Fruit fly (Drosophila melanogaster) whole organism: ENCODE measurements around the gene sunn.

Source experiments
- CG8478 ChIP-seq: fragments of >200 bp; optimal IDR thresholded peaks from 2 replicates; lab custom pipeline; 2018; ENCODE audit warnings: inconsistent platforms
- Dll ChIP-seq: fragments of >200 bp; optimal IDR thresholded peaks from 2 replicates; lab custom pipeline; 2017
- EcR ChIP-seq, 2 experiments: fragments of >200 bp; optimal IDR thresholded peaks; 2 replicates each; lab custom pipeline; 2017; ENCODE audit warnings: missing biosample characterization in 2 of 2, missing genetic modification characterization in 2 of 2, missing genetic modification reagents in 2 of 2
- pan ChIP-seq: fragments of >200 bp; optimal IDR thresholded peaks from 2 replicates; lab custom pipeline; 2017
- psq ChIP-seq: fragments of >200 bp; optimal IDR thresholded peaks from 2 replicates; lab custom pipeline; 2017
- usp ChIP-seq: fragments of >200 bp; optimal IDR thresholded peaks from 2 replicates; lab custom pipeline; 2017; ENCODE audit warnings: missing biosample characterization, missing genetic modification characterization, mixed read lengths

Gene sunn

DNA sequence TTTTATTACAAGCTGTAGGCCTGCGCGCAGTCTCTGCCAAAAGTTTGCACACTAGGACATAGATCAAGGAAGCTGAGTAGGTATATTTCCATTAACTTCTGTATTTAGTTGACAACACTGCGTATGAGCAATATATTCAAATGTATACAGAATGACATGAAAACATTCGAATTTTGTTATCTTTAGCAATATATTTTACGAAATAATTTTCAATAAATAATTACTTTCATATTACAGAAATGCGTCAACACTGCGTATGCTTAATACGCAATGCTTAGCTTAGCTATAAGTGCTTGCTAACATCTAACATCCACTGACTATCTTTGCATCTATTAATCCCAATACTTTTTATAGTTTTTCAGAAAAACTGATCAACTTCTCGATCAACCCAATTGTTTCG lies 11.8 kb upstream of the sunn start:
- TF ChIP-seq pan (lab: Kevin White, UChicago), result no peak
- no peak for TF ChIP-seq Dll
- no peak for TF ChIP-seq EcR (GFP tag; optimal IDR thresholded peaks at IDR 0.05; lab: Kevin White, UChicago)
- TF ChIP-seq psq, result no peak
- no peak for TF ChIP-seq CG8478
- TF ChIP-seq usp (GFP tag; lab: Kevin White, UChicago), result no peak

DNA sequence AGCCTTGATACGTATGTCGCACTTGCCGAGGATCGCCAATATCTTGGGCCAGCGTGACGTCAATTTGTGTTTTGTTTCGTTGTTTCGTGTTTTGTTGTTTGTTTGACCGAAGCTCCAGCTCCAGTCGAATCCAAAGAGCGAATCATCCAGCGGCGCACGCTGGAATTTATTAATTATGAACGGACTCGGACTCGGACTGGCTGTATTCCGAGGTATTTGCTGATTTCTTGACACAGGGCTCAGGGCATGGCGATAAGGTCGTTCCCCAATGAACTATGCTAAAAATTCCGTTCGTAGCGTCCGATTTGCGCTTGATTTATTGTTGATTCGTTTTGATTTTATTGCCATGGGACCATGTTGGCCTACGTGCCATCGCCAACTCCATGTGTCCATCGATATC lies 11.2 kb upstream of the sunn start:
- TF ChIP-seq pan (lab: Kevin White, UChicago), result no peak
- TF ChIP-seq CG8478, result no peak
- TF ChIP-seq Dll, result no peak
- TF ChIP-seq psq, result no peak
- no peak for TF ChIP-seq EcR (GFP tag; optimal IDR thresholded peaks at IDR 0.05; lab: Kevin White, UChicago)
- TF ChIP-seq usp (GFP tag; lab: Kevin White, UChicago), result no peak

DNA sequence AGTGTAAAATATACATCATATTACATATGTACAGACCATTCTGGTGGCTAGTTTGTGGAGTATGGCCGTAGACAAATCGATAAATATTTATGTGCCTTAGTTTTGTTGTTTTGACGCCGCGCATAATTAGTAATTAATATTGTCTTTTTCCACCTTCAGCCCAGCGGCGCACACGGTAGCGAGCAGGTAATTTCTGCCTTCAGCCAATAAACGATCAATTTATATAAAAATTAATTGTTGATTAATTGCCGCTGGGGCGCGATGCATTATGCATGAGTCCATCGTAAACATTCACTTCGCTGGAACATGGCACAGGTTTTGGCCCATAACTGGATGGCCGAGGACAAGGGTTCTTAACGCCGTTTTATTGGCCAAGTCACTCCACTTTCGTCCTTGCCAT lies 10.8 kb upstream of the sunn start:
- TF ChIP-seq pan (lab: Kevin White, UChicago) (no peak), CG8478 (no peak), psq (no peak), Dll (no peak), usp (GFP tag; lab: Kevin White, UChicago) (no peak), EcR (GFP tag; optimal IDR thresholded peaks at IDR 0.05; lab: Kevin White, UChicago) (no peak)

DNA sequence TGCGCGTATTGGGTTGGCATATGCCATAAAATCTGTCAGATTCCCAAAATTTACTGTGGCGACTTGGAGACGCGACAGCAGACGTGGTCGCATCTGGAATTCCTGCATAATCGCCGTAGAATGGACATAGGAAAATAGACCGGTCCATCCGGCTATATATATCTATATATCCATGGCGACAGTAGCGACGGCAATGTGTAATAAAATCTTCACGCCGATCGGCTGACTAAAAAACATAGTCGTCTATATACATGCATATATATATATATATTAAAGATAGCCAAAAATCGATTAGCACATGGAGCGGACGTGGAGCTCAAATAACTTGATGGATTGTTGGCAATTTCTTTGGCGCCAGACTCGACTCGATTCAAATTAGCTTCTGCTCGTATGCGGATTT lies 10.2 kb upstream of the sunn start:
- no peak for TF ChIP-seq CG8478
- no peak for TF ChIP-seq Dll
- TF ChIP-seq usp (GFP tag; lab: Kevin White, UChicago), result no peak
- TF ChIP-seq pan (lab: Kevin White, UChicago), result no peak
- TF ChIP-seq EcR (GFP tag; optimal IDR thresholded peaks at IDR 0.05; lab: Kevin White, UChicago), result no peak
- TF ChIP-seq psq, result no peak

DNA sequence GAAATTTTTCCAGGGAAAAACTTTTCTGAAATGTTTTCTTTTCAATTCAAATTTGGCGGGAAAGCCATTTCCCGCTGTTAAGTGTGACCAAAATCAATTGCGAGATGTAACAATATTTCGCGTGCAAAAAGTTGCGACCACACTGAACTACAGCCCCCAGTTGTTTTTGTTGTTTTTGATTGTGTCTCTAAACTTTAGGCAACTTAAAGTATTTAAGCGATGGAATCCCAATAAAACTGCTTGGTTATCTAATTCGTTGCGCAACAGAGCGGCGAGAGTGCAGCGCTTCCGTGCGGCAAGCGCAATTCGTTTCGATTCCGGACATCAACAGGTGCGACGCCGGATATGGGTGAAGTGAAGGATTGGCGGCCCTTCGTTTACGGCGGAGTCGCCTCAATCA lies 7.4 kb upstream of the sunn start, which contains the start of gene Bmcp:
Gene Bmcp (plus strand): TSS at position 155 of the 400 bp plus-strand sequence.
- TF ChIP-seq CG8478 (no peak), EcR (GFP tag; optimal IDR thresholded peaks at IDR 0.05; lab: Kevin White, UChicago) (no peak), psq (no peak), Dll (no peak), usp (GFP tag; lab: Kevin White, UChicago) (no peak), pan (lab: Kevin White, UChicago) (no peak)

DNA sequence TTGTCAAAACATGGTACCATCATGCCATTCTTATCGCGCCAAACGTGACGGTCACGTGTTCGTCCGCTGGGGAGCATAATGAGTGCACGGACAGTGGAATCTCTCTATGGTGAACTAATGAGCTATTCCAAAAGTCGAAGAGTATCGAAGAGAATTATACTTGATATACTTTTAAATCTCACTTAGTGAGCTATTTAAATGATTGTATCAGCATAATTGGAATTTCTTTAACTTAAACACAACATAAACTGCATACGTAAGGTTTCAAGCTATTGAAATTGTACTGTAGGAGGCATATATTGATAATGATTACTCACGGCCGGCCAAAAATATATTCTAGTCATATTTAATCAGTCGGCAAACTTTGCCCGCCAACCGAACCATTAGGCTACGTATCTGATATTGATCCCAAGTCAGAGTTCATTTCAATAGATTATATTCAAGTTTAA lies 6.6 kb upstream of the sunn start:
- TF ChIP-seq pan (lab: Kevin White, UChicago), result no peak
- no peak for TF ChIP-seq CG8478
- no peak for TF ChIP-seq EcR (GFP tag; optimal IDR thresholded peaks at IDR 0.05; lab: Kevin White, UChicago)
- TF ChIP-seq Dll, result no peak
- no peak for TF ChIP-seq psq
- no peak for TF ChIP-seq usp (GFP tag; lab: Kevin White, UChicago)

DNA sequence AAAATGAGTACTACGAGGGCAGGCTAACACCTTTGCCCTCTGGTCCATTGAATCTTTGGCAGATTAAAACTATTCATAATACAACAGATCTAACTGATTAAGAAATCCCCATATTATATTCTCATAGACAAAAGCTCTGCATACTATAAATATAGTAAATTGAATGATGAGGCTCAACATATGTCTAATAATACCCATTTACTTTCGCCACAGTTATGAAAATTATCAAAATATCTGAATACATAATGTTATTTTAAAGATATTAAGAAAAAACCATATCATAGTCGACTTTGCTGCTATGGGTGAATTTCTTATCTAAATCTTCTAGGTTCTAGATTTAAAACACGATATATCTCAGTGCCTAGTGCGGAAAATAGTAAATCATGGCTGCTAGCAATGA lies 3.7 kb downstream of the sunn start, which contains the start of gene CG32087:
Gene CG32087 (plus strand): TSS at position 301 of the 400 bp plus-strand sequence.
- no peak for TF ChIP-seq psq
- TF ChIP-seq pan (lab: Kevin White, UChicago), result no peak
- no peak for TF ChIP-seq CG8478
- TF ChIP-seq Dll, result no peak
- TF ChIP-seq EcR (GFP tag; optimal IDR thresholded peaks at IDR 0.05; lab: Kevin White, UChicago), result no peak
- no peak for TF ChIP-seq usp (GFP tag; lab: Kevin White, UChicago)

DNA sequence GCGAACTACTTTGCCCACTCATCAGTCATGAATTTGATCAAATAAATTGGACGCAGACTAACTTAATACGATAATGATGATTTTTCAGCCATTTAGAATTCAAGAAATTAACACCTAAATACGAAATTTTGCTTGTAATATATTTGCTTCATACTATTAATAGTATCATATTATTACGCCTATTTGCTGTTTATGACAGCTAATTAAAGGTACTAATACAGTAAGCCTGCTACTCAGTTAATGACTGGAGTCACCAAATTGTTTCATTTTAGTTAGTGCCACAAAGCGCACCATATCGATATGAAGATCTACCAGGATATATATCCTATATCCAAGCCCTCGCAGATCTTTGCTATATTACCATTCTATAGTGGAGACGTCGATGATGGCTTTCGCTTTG lies 22.9 kb downstream of the sunn start, which contains the start of gene Gr68a:
Gene Gr68a (plus strand): TSS at position 301 of the 400 bp plus-strand sequence.
- TF ChIP-seq pan (lab: Kevin White, UChicago), result no peak
- TF ChIP-seq Dll, result no peak
- no peak for TF ChIP-seq CG8478

DNA sequence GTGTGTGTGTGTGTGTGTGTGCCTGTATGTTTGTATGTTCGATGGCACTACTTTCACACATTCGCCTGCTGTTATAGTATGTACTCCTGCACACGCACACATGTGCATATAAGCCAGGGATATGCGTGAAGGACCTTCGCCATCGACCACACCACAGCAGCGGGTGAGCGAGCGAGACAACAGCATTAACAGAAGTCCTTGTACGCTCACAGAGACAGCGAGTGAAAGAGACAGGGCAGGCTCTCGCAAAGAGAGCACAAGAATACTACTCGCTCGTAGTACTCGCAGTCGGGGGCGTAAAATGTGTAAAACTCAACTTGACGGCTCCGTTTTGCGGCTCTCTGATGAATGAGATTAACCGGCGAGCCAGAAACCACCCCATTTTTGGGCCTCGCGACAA lies 36.8 kb downstream of the sunn start:
- TF ChIP-seq psq (no peak), EcR (GFP tag; optimal IDR thresholded peaks at IDR 0.05; lab: Kevin White, UChicago) (no peak), Dll (no peak)

DNA sequence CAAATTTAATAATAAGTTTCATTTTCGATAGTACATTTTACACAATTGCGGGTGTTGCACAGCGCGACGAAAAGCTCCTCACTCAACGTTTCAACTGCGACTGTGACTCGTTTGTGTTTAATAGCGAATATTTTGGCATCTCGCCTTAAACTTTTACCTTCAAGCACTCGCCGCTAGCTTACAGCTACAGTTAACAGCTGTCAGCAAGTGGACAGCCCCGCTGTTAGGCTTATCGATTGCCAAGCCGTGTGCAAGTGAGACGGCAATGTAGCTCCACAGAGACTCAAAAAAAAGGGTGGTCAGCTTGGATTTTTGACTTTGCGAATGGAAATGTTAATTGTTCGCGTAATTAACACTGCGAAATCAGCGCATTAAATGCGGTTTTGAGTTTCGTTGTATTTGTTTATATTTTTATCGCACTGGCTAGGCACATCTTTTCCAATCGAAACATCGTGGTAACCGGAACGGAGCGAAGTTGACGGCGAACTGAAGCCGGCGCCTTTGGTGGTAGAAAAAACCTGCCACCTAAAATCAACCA lies 37.6 kb downstream of the sunn start, which contains the start of gene loaf:
Gene loaf (minus strand): TSS at position 488 of the 538 bp plus-strand sequence.
- TF ChIP-seq pan (lab: Kevin White, UChicago) (no peak), usp (GFP tag; lab: Kevin White, UChicago) (no peak), psq (no peak), Dll (no peak), CG8478 (no peak), EcR (GFP tag; optimal IDR thresholded peaks at IDR 0.05; lab: Kevin White, UChicago) (no peak)

DNA sequence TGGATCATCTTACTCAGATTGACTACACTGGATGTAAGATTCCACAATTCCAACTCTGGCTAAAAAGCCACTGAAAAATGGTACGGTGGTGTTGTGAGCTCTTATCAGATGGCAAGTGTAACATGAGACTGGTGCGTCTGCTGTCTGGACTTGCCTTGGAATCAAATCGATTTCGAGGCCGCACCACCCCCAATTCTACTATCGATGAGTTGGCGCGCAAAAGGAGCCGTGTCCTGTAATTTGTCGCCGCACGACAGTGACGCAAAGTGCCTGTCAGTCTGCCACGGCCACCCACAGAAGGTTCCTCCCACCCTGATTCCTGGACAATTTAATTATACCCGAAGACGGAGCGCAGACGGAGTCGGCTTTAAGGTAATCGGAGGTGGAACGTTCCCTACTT lies 38.4 kb downstream of the sunn start:
- no peak for TF ChIP-seq psq
- TF ChIP-seq CG8478, result no peak
- no peak for TF ChIP-seq Dll

DNA sequence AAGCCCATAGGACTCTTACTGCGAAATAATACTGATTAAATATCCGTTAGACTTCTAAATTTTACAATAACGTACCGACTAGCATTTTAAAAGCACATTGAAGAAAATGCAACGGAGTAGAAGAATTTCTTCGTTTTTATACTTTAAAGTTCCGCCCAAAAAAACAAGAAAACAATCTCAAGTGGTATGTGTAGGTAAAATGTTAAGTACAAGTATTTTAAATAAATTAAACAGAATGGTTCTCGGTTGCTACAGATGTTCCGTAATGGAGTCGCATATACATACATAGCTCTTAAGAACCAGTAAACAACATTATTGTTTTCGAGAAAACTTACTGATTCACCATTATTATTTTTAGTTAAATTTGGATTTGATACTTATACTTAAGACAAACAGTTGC lies 43.9 kb downstream of the sunn start, which contains the start of gene Muc68D:
Gene Muc68D (minus strand): TSS at position 101 of the 400 bp plus-strand sequence.
- TF ChIP-seq CG8478 (no peak), Dll (no peak), usp (GFP tag; lab: Kevin White, UChicago) (no peak), psq (no peak), EcR (GFP tag; optimal IDR thresholded peaks at IDR 0.05; lab: Kevin White, UChicago) (no peak)

DNA sequence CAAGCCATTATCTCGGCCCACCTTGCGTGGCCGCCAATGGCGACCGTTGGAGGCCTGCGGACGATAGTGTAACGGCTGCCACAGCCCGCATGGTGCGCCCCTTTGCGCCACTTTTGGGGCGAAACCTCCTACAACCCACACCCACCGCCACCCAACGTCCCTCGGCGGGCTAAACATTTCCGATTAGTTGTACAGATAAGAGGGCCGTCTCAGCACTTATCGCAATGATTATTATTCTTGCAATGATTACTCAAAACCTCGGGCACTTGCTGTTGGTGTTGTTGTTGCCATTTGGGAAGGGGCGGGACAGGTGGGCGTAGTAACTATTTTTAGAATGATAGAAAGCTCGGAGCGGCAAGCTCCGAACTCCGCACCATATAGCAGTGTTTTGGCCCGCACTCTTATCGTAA lies 44.5 kb downstream of the sunn start:
- no peak for TF ChIP-seq EcR (GFP tag; optimal IDR thresholded peaks at IDR 0.05; lab: Kevin White, UChicago)
- TF ChIP-seq pan (lab: Kevin White, UChicago), result no peak
- no peak for TF ChIP-seq CG8478
- no peak for TF ChIP-seq usp (GFP tag; lab: Kevin White, UChicago)
- TF ChIP-seq Dll, result no peak
- no peak for TF ChIP-seq psq

DNA sequence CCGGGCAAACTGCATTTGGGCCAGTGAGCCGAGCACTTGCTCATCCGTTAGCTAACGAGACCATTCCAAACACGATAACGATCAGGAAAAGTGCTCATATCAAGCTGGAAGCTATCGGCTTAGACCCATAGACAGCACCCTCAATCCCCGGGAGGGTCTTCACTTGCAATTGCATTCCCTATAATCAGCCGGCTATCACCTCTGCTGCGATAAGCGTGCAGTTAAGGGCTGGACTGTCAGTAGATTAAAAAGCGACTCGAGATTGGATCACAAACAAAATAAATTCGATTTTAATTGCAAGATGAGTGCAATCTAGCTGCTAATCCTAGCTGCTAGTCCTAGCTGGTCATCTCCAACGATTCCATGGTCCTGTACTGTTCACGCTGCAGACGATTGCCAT lies 45.6 kb downstream of the sunn start:
- TF ChIP-seq Dll (no peak), pan (lab: Kevin White, UChicago) (no peak), CG8478 (no peak), EcR (GFP tag; optimal IDR thresholded peaks at IDR 0.05; lab: Kevin White, UChicago) (no peak), usp (GFP tag; lab: Kevin White, UChicago) (no peak), psq (no peak)
